Fruit fly (Drosophila melanogaster) Kc167 (cell line): Measurements from ENCODE around the gene CG3638.

Experiments
- Myc ChIP-seq: fragments of >200 bp; optimal IDR thresholded peaks from 2 replicates; lab custom pipeline; 2017; ENCODE audit warnings: missing external identifiers
- Sin3A ChIP-seq: fragments of >200 bp; optimal IDR thresholded peaks from 2 replicates; lab custom pipeline; 2018; ENCODE audit warnings: missing external identifiers
- insv ChIP-seq: fragments of >200 bp; optimal IDR thresholded peaks from 3 replicates; lab custom pipeline; 2018; ENCODE audit warnings: missing external identifiers

DNA sequence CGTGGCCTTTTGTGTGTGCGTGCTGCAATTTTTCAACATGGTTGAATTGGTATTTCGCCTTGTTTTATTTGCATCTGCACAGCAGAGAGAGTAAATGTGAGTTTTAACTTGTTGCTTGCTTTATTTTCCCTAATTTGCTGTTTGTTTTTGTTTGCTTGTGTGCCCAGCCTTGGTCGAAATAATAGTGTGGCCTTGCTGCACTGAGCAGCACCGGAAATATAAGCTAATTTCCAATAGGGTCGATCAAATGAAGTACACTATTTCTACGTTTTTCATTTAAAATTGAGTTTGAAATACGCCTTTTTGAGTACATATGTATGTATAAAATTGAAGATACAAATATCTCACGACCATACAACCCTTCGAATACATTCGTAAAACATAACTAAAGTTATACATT is 19.8 kb downstream of the CG3638 start:
- TF ChIP-seq Sin3A (lab: Kevin White, UChicago) (no peak), insv (lab: Kevin White, UChicago) (no peak), Myc (no peak)
